Fruit fly (Drosophila melanogaster): ENCODE measurements around the gene Ir40a.

dm6 chr2L:22247455-22248058 lies 33.4 kb upstream of the Ir40a start, which contains the start of gene RpL21:
- TF ChIP-seq pan (optimal IDR thresholded peaks at IDR 0.05) (no peak), Hnf4 (GFP tag; optimal IDR thresholded peaks at IDR 0.05) (peak; percentile 33), tai (GFP tag; optimal IDR thresholded peaks at IDR 0.05) (no peak), Mio (GFP tag; optimal IDR thresholded peaks at IDR 0.05) (no peak)
